Worm (Caenorhabditis elegans): ENCODE measurements around the gene M28.8.

M28.8 gene

ce11 chrII:10584036-10584435 lies 44.0 kb upstream of the M28.8 start, which contains the start of gene algn-9:
algn-9 (plus strand) TSS chrII:10584336.
- no peak for TF ChIP-seq jun-1 (tag; optimal IDR thresholded peaks at IDR 0.05)
- no peak for TF ChIP-seq mxl-2 (GFP tag; conservative IDR thresholded peaks at IDR 0.05)
- no peak for TF ChIP-seq nhr-42 (GFP tag; IDR thresholded peaks at IDR 0.05)
- TF ChIP-seq F26F4.8 (GFP tag; conservative IDR thresholded peaks at IDR 0.05), result no peak
- no peak for TF ChIP-seq tra-1 (GFP tag; IDR thresholded peaks at IDR 0.05)
- no peak for TF ChIP-seq lir-3 (tag; optimal IDR thresholded peaks at IDR 0.05)
- TF ChIP-seq attf-4 (tag; optimal IDR thresholded peaks at IDR 0.05), result no peak
- no peak for TF ChIP-seq unc-62 (GFP tag; optimal IDR thresholded peaks at IDR 0.05 in 1 of 2)
- no peak for TF ChIP-seq unc-62 (tag; optimal IDR thresholded peaks at IDR 0.05)
- no peak for TF ChIP-seq hif-1 (tag; optimal IDR thresholded peaks at IDR 0.05)
- TF ChIP-seq T26A8.4 (GFP tag; IDR thresholded peaks at IDR 0.05), result no peak
- no peak for TF ChIP-seq mdl-1 (tag; optimal IDR thresholded peaks at IDR 0.05)
- no peak for TF ChIP-seq F44E2.7 (GFP tag; IDR thresholded peaks at IDR 0.05)
- TF ChIP-seq snpc-1.2 (GFP tag; IDR thresholded peaks at IDR 0.05), result no peak
- TF ChIP-seq arid-1 (GFP tag; conservative IDR thresholded peaks at IDR 0.05), result no peak
- no peak for TF ChIP-seq snpc-4 (tag; optimal IDR thresholded peaks at IDR 0.05)

ce11 chrII:10587742-10588141 lies 40.3 kb upstream of the M28.8 start, which contains the start of gene crn-3:
crn-3 (plus strand) TSS chrII:10588042.
- no peak for TF ChIP-seq zfp-2 (tag; optimal IDR thresholded peaks at IDR 0.05)
- TF ChIP-seq ceh-32 (tag; optimal IDR thresholded peaks at IDR 0.05; ENCODE audit: poor library complexity), result no peak
- no peak for TF ChIP-seq ceh-20 (GFP tag; IDR thresholded peaks at IDR 0.05)
- TF ChIP-seq lsy-2 (tag; optimal IDR thresholded peaks at IDR 0.05), result no peak
- no peak for TF ChIP-seq spr-1 (tag; optimal IDR thresholded peaks at IDR 0.05)
- TF ChIP-seq gei-8 (GFP tag; optimal IDR thresholded peaks at IDR 0.05), result no peak

ce11 chrII:10592452-10592851 lies 35.6 kb upstream of the M28.8 start, which contains the start of gene crn-5:
crn-5 (plus strand) TSS chrII:10592752.
- no peak for TF ChIP-seq daf-19 (GFP tag; conservative IDR thresholded peaks at IDR 0.05)
- TF ChIP-seq ceh-82 (tag; optimal IDR thresholded peaks at IDR 0.05), result no peak
- no peak for TF ChIP-seq hif-1 (tag; optimal IDR thresholded peaks at IDR 0.05)
- no peak for TF ChIP-seq Y5F2A.4 (GFP tag; optimal IDR thresholded peaks at IDR 0.05)
- no peak for TF ChIP-seq zfp-2 (tag; optimal IDR thresholded peaks at IDR 0.05)
- no peak for TF ChIP-seq nhr-28 (tag; optimal IDR thresholded peaks at IDR 0.05)
- no peak for TF ChIP-seq fos-1 (tag; optimal IDR thresholded peaks at IDR 0.05)
- no peak for TF ChIP-seq zip-2 (tag; optimal IDR thresholded peaks at IDR 0.05)

ce11 chrII:10594312-10594711 lies 33.8 kb upstream of the M28.8 start:
- TF ChIP-seq daf-12 (tag; optimal IDR thresholded peaks at IDR 0.05) (no peak), egl-27 (tag; optimal IDR thresholded peaks at IDR 0.05) (no peak), nhr-10 (tag; optimal IDR thresholded peaks at IDR 0.05) (no peak), nhr-42 (GFP tag; IDR thresholded peaks at IDR 0.05) (no peak), dve-1 (tag; optimal IDR thresholded peaks at IDR 0.05; ENCODE audit: insufficient read depth) (no peak), saeg-2 (GFP tag; IDR thresholded peaks at IDR 0.05) (no peak), set-16 (GFP tag; IDR thresholded peaks at IDR 0.05) (no peak), unc-62 (GFP tag; optimal IDR thresholded peaks at IDR 0.05 in 1 of 2) (no peak), unc-62 (tag; optimal IDR thresholded peaks at IDR 0.05) (no peak), dmd-6 (GFP tag; IDR thresholded peaks at IDR 0.05) (no peak), F37D6.2 (tag; optimal IDR thresholded peaks at IDR 0.05) (no peak), nhr-111 (GFP tag; optimal IDR thresholded peaks at IDR 0.05) (no peak)
